Fruit fly (Drosophila melanogaster) whole organism, prepupa: ENCODE measurements around the gene CG31957.
A peak's percentile ranks its signal among the peaks of the same experiment; 100 is the strongest.

Source experiments
- Blimp-1 ChIP-seq: fragments of 200-800 bp; sonication (Bioruptor generic); optimal IDR thresholded peaks from 3 replicates; lab custom pipeline; 2017; ENCODE audit warnings: missing biosample characterization, missing genetic modification characterization, mild to moderate bottlenecking, moderate library complexity, missing genetic modification reagents
- CG10631 ChIP-seq: fragments of 200-800 bp; sonication (Bioruptor generic); optimal IDR thresholded peaks from 2 replicates; lab custom pipeline; 2016; ENCODE audit warnings: missing biosample characterization, missing genetic modification characterization
- CG10669 ChIP-seq: fragments of 200-800 bp; sonication (Bioruptor generic); optimal IDR thresholded peaks from 3 replicates; lab custom pipeline; 2018; ENCODE audit warnings: missing biosample characterization, mild to moderate bottlenecking, missing genetic modification characterization, moderate library complexity
- CG11294 ChIP-seq: fragments of 200-800 bp; sonication (Bioruptor generic); IDR thresholded peaks from 2 replicates; pipeline ENCODE4 v1.3.6; 2022; ENCODE audit warnings: missing biosample characterization, missing genetic modification characterization
- CG11762 ChIP-seq: fragments of 200-800 bp; sonication (Bioruptor generic); optimal IDR thresholded peaks from 3 replicates; lab custom pipeline; 2016; ENCODE audit warnings: missing biosample characterization, missing genetic modification characterization; ENCODE audit not compliant: insufficient read depth
- CG11902 ChIP-seq: fragments of 200-800 bp; sonication (Bioruptor generic); optimal IDR thresholded peaks from 3 replicates; lab custom pipeline; 2016; ENCODE audit warnings: missing biosample characterization, missing genetic modification characterization
- CG15336 ChIP-seq: fragments of 200-800 bp; sonication (Bioruptor generic); IDR thresholded peaks from 2 replicates; pipeline ENCODE4 v1.3.6; 2022; ENCODE audit warnings: missing biosample characterization, missing genetic modification characterization
- CG1621 ChIP-seq: fragments of 200-800 bp; sonication (Bioruptor generic); optimal IDR thresholded peaks from 3 replicates; lab custom pipeline; 2018; ENCODE audit warnings: missing biosample characterization, mild to moderate bottlenecking, missing genetic modification characterization
- CG16779 ChIP-seq: fragments of 200-800 bp; sonication (Bioruptor generic); optimal IDR thresholded peaks from 3 replicates; lab custom pipeline; 2017; ENCODE audit warnings: missing biosample characterization, mild to moderate bottlenecking, missing genetic modification characterization
- CG3032 ChIP-seq: fragments of 200-800 bp; optimal IDR thresholded peaks from 2 replicates; lab custom pipeline; 2019; ENCODE audit warnings: missing biosample characterization, mild to moderate bottlenecking, missing genetic modification characterization, moderate library complexity
- CG31627 ChIP-seq: fragments of 200-800 bp; sonication (Bioruptor generic); optimal IDR thresholded peaks from 3 replicates; lab custom pipeline; 2016; ENCODE audit warnings: missing biosample characterization, missing genetic modification characterization
- CG32006 ChIP-seq: fragments of 200-800 bp; sonication (Bioruptor generic); optimal IDR thresholded peaks from 3 replicates; lab custom pipeline; 2017; ENCODE audit warnings: missing biosample characterization, mild to moderate bottlenecking, missing genetic modification characterization
- CG34406 ChIP-seq: fragments of 200-800 bp; sonication (Bioruptor generic); optimal IDR thresholded peaks from 3 replicates; lab custom pipeline; 2016; ENCODE audit warnings: missing biosample characterization, missing genetic modification characterization
- CG3919 ChIP-seq: fragments of 200-800 bp; sonication (Bioruptor generic); optimal IDR thresholded peaks from 3 replicates; lab custom pipeline; 2016; ENCODE audit warnings: missing biosample characterization, missing genetic modification characterization
- CG4318 ChIP-seq: fragments of 200-800 bp; sonication (Bioruptor generic); optimal IDR thresholded peaks from 3 replicates; lab custom pipeline; 2017; ENCODE audit warnings: missing biosample characterization, mild to moderate bottlenecking, missing genetic modification characterization
- CG6163 ChIP-seq: fragments of 200-800 bp; sonication (Bioruptor generic); IDR thresholded peaks from 3 replicates; pipeline ENCODE4 v1.3.6; 2022; ENCODE audit warnings: missing biosample characterization, missing genetic modification characterization
- CG6276 ChIP-seq: fragments of 200-800 bp; sonication (Bioruptor generic); optimal IDR thresholded peaks from 2 replicates; lab custom pipeline; 2017; ENCODE audit warnings: missing biosample characterization, mild to moderate bottlenecking, missing genetic modification characterization
- CG6792 ChIP-seq: fragments of 200-800 bp; sonication (Bioruptor generic); optimal IDR thresholded peaks from 3 replicates; lab custom pipeline; 2016; ENCODE audit warnings: missing biosample characterization, missing genetic modification characterization
- CG6808 ChIP-seq: fragments of 200-800 bp; sonication (Bioruptor generic); optimal IDR thresholded peaks from 3 replicates; lab custom pipeline; 2017; ENCODE audit warnings: missing biosample characterization, missing genetic modification characterization, mild to moderate bottlenecking, moderate library complexity, missing genetic modification reagents
- CG6854 ChIP-seq: fragments of 200-800 bp; sonication (Bioruptor generic); optimal IDR thresholded peaks from 2 replicates; lab custom pipeline; 2017; ENCODE audit warnings: missing biosample characterization, mild to moderate bottlenecking, missing genetic modification characterization
- CG7368 ChIP-seq: fragments of 200-800 bp; sonication (Bioruptor generic); optimal IDR thresholded peaks from 3 replicates; lab custom pipeline; 2016; ENCODE audit warnings: missing biosample characterization, missing genetic modification characterization
- CG8119 ChIP-seq: fragments of 200-800 bp; sonication (Bioruptor generic); IDR thresholded peaks from 3 replicates; pipeline ENCODE4 v1.3.6; 2022; ENCODE audit warnings: missing biosample characterization, missing genetic modification characterization
- CG8319 ChIP-seq: fragments of 200-800 bp; sonication (Bioruptor generic); optimal IDR thresholded peaks from 3 replicates; lab custom pipeline; 2016; ENCODE audit warnings: missing biosample characterization, missing genetic modification characterization
- CG8632 ChIP-seq: fragments of 200-800 bp; sonication (Bioruptor generic); optimal IDR thresholded peaks from 3 replicates; lab custom pipeline; 2016; ENCODE audit warnings: missing biosample characterization, missing genetic modification characterization
- CG9139 ChIP-seq: fragments of 200-800 bp; sonication (Bioruptor generic); optimal IDR thresholded peaks from 3 replicates; lab custom pipeline; 2017; ENCODE audit warnings: missing biosample characterization, mild to moderate bottlenecking, missing genetic modification characterization
- Eip78C ChIP-seq: fragments of 200-800 bp; sonication (Bioruptor generic); peaks from one replicate; lab custom pipeline; 2016; ENCODE audit warnings: missing biosample characterization, missing genetic modification characterization
- Ets21C ChIP-seq: fragments of 200-800 bp; sonication (Bioruptor generic); optimal IDR thresholded peaks from 3 replicates; lab custom pipeline; 2016; ENCODE audit warnings: missing biosample characterization, missing genetic modification characterization
- Hr38 ChIP-seq: sonication (Bioruptor generic); optimal IDR thresholded peaks from 2 replicates; lab custom pipeline; 2016; ENCODE audit warnings: missing biosample characterization, missing genetic modification characterization
- Hr39 ChIP-seq: fragments of 200-800 bp; sonication (Bioruptor generic); optimal IDR thresholded peaks from 2 replicates; lab custom pipeline; 2016; ENCODE audit warnings: missing biosample characterization, missing genetic modification characterization
- Hr4 ChIP-seq: fragments of 200-800 bp; sonication (Bioruptor generic); optimal IDR thresholded peaks from 3 replicates; lab custom pipeline; 2016; ENCODE audit warnings: missing biosample characterization, missing genetic modification characterization
- Lpt ChIP-seq: fragments of 200-800 bp; sonication (Bioruptor generic); optimal IDR thresholded peaks from 3 replicates; lab custom pipeline; 2016; ENCODE audit warnings: missing biosample characterization, missing genetic modification characterization
- Met ChIP-seq: fragments of 200-800 bp; sonication (Bioruptor generic); optimal IDR thresholded peaks from 3 replicates; lab custom pipeline; 2016; ENCODE audit warnings: missing biosample characterization, missing genetic modification characterization
- OdsH ChIP-seq: fragments of 200-800 bp; sonication (Bioruptor generic); optimal IDR thresholded peaks from 3 replicates; lab custom pipeline; 2016; ENCODE audit warnings: missing biosample characterization, missing genetic modification characterization
- Smox ChIP-seq: fragments of 200-800 bp; sonication (Bioruptor generic); optimal IDR thresholded peaks from 3 replicates; lab custom pipeline; 2016; ENCODE audit warnings: missing biosample characterization, missing genetic modification characterization
- Sox102F ChIP-seq: fragments of 200-800 bp; sonication (Bioruptor generic); optimal IDR thresholded peaks from 2 replicates; lab custom pipeline; 2016; ENCODE audit warnings: missing biosample characterization, mild to moderate bottlenecking, missing genetic modification characterization
- Sox14 ChIP-seq: fragments of 200-800 bp; sonication (Bioruptor generic); optimal IDR thresholded peaks from 3 replicates; lab custom pipeline; 2016; ENCODE audit warnings: missing biosample characterization, missing genetic modification characterization
- achi ChIP-seq: fragments of 200-800 bp; sonication (Bioruptor generic); optimal IDR thresholded peaks from 3 replicates; lab custom pipeline; 2016; ENCODE audit warnings: missing biosample characterization, missing genetic modification characterization
- acj6 ChIP-seq: fragments of 200-800 bp; sonication (Bioruptor generic); optimal IDR thresholded peaks from 3 replicates; lab custom pipeline; 2016; ENCODE audit warnings: missing biosample characterization, missing genetic modification characterization
- cyc ChIP-seq: fragments of 200-800 bp; sonication (Bioruptor generic); optimal IDR thresholded peaks from 3 replicates; lab custom pipeline; 2016; ENCODE audit warnings: missing biosample characterization, missing genetic modification characterization
- esn ChIP-seq: fragments of 200-800 bp; sonication (Bioruptor generic); optimal IDR thresholded peaks from 2 replicates; lab custom pipeline; 2016; ENCODE audit warnings: missing biosample characterization, mild to moderate bottlenecking, missing genetic modification characterization, moderate library complexity
- fd59A ChIP-seq: fragments of 200-800 bp; sonication (Bioruptor generic); optimal IDR thresholded peaks from 2 replicates; lab custom pipeline; 2017; ENCODE audit warnings: missing biosample characterization, mild to moderate bottlenecking, missing genetic modification characterization, missing genetic modification reagents
- fd85E ChIP-seq: fragments of 200-800 bp; sonication (Bioruptor generic); optimal IDR thresholded peaks from 3 replicates; lab custom pipeline; 2016; ENCODE audit warnings: missing biosample characterization, missing genetic modification characterization
- lz ChIP-seq: fragments of 200-800 bp; sonication (Bioruptor generic); optimal IDR thresholded peaks from 3 replicates; lab custom pipeline; 2016; ENCODE audit warnings: missing biosample characterization, missing genetic modification characterization
- net ChIP-seq: fragments of 200-800 bp; sonication (Bioruptor generic); optimal IDR thresholded peaks from 3 replicates; lab custom pipeline; 2016; ENCODE audit warnings: missing biosample characterization, missing genetic modification characterization
- pdm3 ChIP-seq: fragments of 200-800 bp; sonication (Bioruptor generic); optimal IDR thresholded peaks from 3 replicates; lab custom pipeline; 2016; ENCODE audit warnings: missing biosample characterization, missing genetic modification characterization
- salr ChIP-seq, 2 experiments: fragments of 200-800 bp; sonication (Bioruptor generic); optimal IDR thresholded peaks; 3 replicates each; lab custom pipeline; 2016 to 2018; ENCODE audit warnings: missing biosample characterization in 2 of 2, missing genetic modification characterization in 2 of 2, mild to moderate bottlenecking in 1 of 2
- spab ChIP-seq: fragments of 200-800 bp; sonication (Bioruptor generic); optimal IDR thresholded peaks from 2 replicates; lab custom pipeline; 2017; ENCODE audit warnings: missing biosample characterization, mild to moderate bottlenecking, missing genetic modification characterization, missing genetic modification reagents
- ss ChIP-seq, 2 experiments: fragments of 200-800 bp; sonication (Bioruptor generic); optimal IDR thresholded peaks; 2 replicates in 1 of 2; 3 replicates in 1 of 2; lab custom pipeline; 2017 to 2018; ENCODE audit warnings: mild to moderate bottlenecking in 2 of 2, missing biosample characterization in 2 of 2, missing genetic modification characterization in 2 of 2, moderate library complexity in 1 of 2
- svp ChIP-seq: fragments of 200-800 bp; sonication (Bioruptor generic); peaks from one replicate; lab custom pipeline; 2016; ENCODE audit warnings: missing biosample characterization, missing genetic modification characterization
- vri ChIP-seq: fragments of 200-800 bp; sonication (Bioruptor generic); optimal IDR thresholded peaks from 3 replicates; lab custom pipeline; 2016; ENCODE audit warnings: missing biosample characterization, mild to moderate bottlenecking, missing genetic modification characterization

The CG31957 gene

dm6 chr2L:3844135-3844534, 28.1 kb downstream of the CG31957 start (continued):
- peak; percentile 41 for TF ChIP-seq vri (GFP tag; lab: Kevin White, UChicago)
- TF ChIP-seq svp = no peak
- TF ChIP-seq Hr38 (GFP tag; lab: Kevin White, UChicago) = no peak
- no peak for TF ChIP-seq CG3032 (tag; lab: Kevin White, UChicago)
- TF ChIP-seq acj6 (GFP tag; lab: Kevin White, UChicago) = peak; percentile 33
- TF ChIP-seq Hr4 = no peak
- peak; percentile 9 for TF ChIP-seq CG32006
- TF ChIP-seq CG31627 (GFP tag; lab: Kevin White, UChicago) = no peak

DNA sequence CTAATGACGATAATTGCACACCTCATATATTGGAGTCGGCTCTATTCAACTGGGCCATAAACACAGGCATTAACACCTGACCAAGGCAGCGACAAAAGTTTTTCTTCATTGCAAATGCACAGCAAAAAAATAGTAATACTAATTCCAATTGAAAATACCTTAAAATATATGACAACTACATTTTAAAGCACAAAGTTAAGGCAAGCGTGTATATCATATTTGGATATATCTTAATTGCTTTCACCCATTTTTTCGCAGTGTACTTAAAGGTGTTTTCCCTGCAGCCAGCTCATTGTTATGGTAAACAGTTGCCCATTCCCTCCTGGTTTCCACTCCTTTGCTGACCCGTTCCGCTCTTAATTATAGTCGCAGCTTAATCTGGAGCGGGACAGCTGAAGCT, 31.3 kb downstream of the CG31957 start:
- TF ChIP-seq CG11762 (GFP tag; lab: Kevin White, UChicago) (no peak), CG8119 (GFP tag; lab: Robert Waterston, UW) (no peak), CG7368 (GFP tag; lab: Kevin White, UChicago) (no peak), CG9139 (GFP tag; lab: Kevin White, UChicago) (no peak), CG6854 (GFP tag; lab: Kevin White, UChicago) (no peak), salr (GFP tag; optimal IDR thresholded peaks at IDR 0.05; lab: Kevin White, UChicago) (no peak), CG1621 (tag; lab: Kevin White, UChicago) (no peak), Smox (GFP tag; lab: Kevin White, UChicago) (no peak), esn (GFP tag; lab: Kevin White, UChicago) (no peak), cyc (GFP tag; lab: Kevin White, UChicago) (no peak), CG6792 (GFP tag; lab: Kevin White, UChicago) (no peak), lz (GFP tag; lab: Kevin White, UChicago) (no peak), acj6 (GFP tag; lab: Kevin White, UChicago) (no peak), Ets21C (GFP tag; lab: Kevin White, UChicago) (no peak), Sox102F (GFP tag; lab: Kevin White, UChicago) (no peak), CG6163 (GFP tag; lab: Robert Waterston, UW) (0 out of 3 replicates have a peak, but pooled peaks have one; percentile 18), ss (GFP tag; optimal IDR thresholded peaks at IDR 0.05; lab: Kevin White, UChicago) (no peak), CG8319 (GFP tag; lab: Kevin White, UChicago) (peak; percentile 2), CG34406 (GFP tag; lab: Kevin White, UChicago) (no peak), CG4318 (GFP tag; lab: Kevin White, UChicago) (no peak), OdsH (GFP tag; lab: Kevin White, UChicago) (no peak), CG6276 (GFP tag; lab: Kevin White, UChicago) (no peak), CG15336 (no peak), Hr39 (no peak), achi (GFP tag; lab: Kevin White, UChicago) (peak; percentile 8), fd85E (GFP tag; lab: Kevin White, UChicago) (no peak), Blimp-1 (no peak), CG10669 (GFP tag; lab: Kevin White, UChicago) (peak; percentile 18), svp (no peak), Met (GFP tag; lab: Kevin White, UChicago) (peak; percentile 4), CG8632 (GFP tag; lab: Kevin White, UChicago) (no peak), CG31627 (GFP tag; lab: Kevin White, UChicago) (no peak), CG10631 (GFP tag; lab: Kevin White, UChicago) (peak; percentile 11), Hr38 (GFP tag; lab: Kevin White, UChicago) (no peak), Sox14 (GFP tag; lab: Kevin White, UChicago) (no peak), CG11902 (GFP tag; lab: Kevin White, UChicago) (no peak), CG3919 (GFP tag; lab: Kevin White, UChicago) (peak; percentile 14), Lpt (GFP tag; lab: Kevin White, UChicago) (no peak), fd59A (no peak), vri (GFP tag; lab: Kevin White, UChicago) (no peak), CG11294 (no peak), net (GFP tag; lab: Kevin White, UChicago) (no peak), CG16779 (tag; lab: Kevin White, UChicago) (no peak), pdm3 (GFP tag; lab: Kevin White, UChicago) (no peak), CG32006 (no peak), Eip78C (GFP tag; lab: Kevin White, UChicago) (peak; percentile 56), CG6808 (GFP tag; lab: Kevin White, UChicago) (peak; percentile 10), spab (GFP tag; lab: Kevin White, UChicago) (peak; percentile 5)
